Fruit fly (Drosophila melanogaster) Kc167 (cell line): ENCODE data around the gene osk.

Experiments
- Myc ChIP-seq: fragments of >200 bp; optimal IDR thresholded peaks from 2 replicates; lab custom pipeline; 2017; ENCODE audit warnings: missing external identifiers
- Sin3A ChIP-seq: fragments of >200 bp; optimal IDR thresholded peaks from 2 replicates; lab custom pipeline; 2018; ENCODE audit warnings: missing external identifiers
- h ChIP-seq: fragments of >200 bp; optimal IDR thresholded peaks from 3 replicates; lab custom pipeline; 2018; ENCODE audit warnings: missing external identifiers
- insv ChIP-seq: fragments of >200 bp; optimal IDR thresholded peaks from 3 replicates; lab custom pipeline; 2018; ENCODE audit warnings: missing external identifiers
- psq ChIP-seq: fragments of >200 bp; optimal IDR thresholded peaks from 2 replicates; lab custom pipeline; 2017; ENCODE audit warnings: missing external identifiers
- ttk ChIP-seq: sonication (Bioruptor generic); optimal IDR thresholded peaks from 2 replicates; lab custom pipeline; 2017; ENCODE audit warnings: missing external identifiers

Gene osk

dm6 chr3R:8934930-8935329 lies at the start of gene osk:
TSS of gene osk (plus strand) at chr3R:8935126.
- TF ChIP-seq psq, result no peak
- no peak for TF ChIP-seq h (lab: Kevin White, UChicago)
- TF ChIP-seq Myc (lab: Kevin White, UChicago), result no peak

- TF ChIP-seq insv (lab: Kevin White, UChicago) (no peak), ttk (no peak), Sin3A (lab: Kevin White, UChicago) (no peak), h (lab: Kevin White, UChicago) (no peak), Myc (lab: Kevin White, UChicago) (no peak), psq (no peak)
Measured at dm6 chr3R:8885581-8885980, 49.3 kb upstream of the osk start.

- TF ChIP-seq ttk (no peak), h (lab: Kevin White, UChicago) (no peak), insv (lab: Kevin White, UChicago) (no peak), Sin3A (lab: Kevin White, UChicago) (no peak)
Measured at dm6 chr3R:8886772-8887367, 48.1 kb upstream of the osk start.

- TF ChIP-seq insv (lab: Kevin White, UChicago) (no peak), ttk (no peak), Myc (lab: Kevin White, UChicago) (no peak), Sin3A (lab: Kevin White, UChicago) (no peak), psq (no peak), h (lab: Kevin White, UChicago) (no peak)
Measured at dm6 chr3R:8890441-8890840, 44.5 kb upstream of the osk start.

dm6 chr3R:8891675-8892074 lies 43.3 kb upstream of the osk start:
- no peak for TF ChIP-seq h (lab: Kevin White, UChicago)
- TF ChIP-seq Myc (lab: Kevin White, UChicago), result no peak
- TF ChIP-seq Sin3A (lab: Kevin White, UChicago), result no peak
- TF ChIP-seq ttk, result no peak
- no peak for TF ChIP-seq insv (lab: Kevin White, UChicago)
- no peak for TF ChIP-seq psq

dm6 chr3R:8892993-8893670 lies 41.8 kb upstream of the osk start:
- TF ChIP-seq Myc (lab: Kevin White, UChicago) (no peak), h (lab: Kevin White, UChicago) (no peak), ttk (no peak), psq (no peak), insv (lab: Kevin White, UChicago) (no peak), Sin3A (lab: Kevin White, UChicago) (no peak)

dm6 chr3R:8896740-8897139 lies 38.2 kb upstream of the osk start:
- TF ChIP-seq ttk, result no peak
- TF ChIP-seq psq, result no peak
- TF ChIP-seq Sin3A (lab: Kevin White, UChicago), result no peak
- TF ChIP-seq insv (lab: Kevin White, UChicago), result no peak
- TF ChIP-seq Myc (lab: Kevin White, UChicago), result no peak
- no peak for TF ChIP-seq h (lab: Kevin White, UChicago)

- no peak for TF ChIP-seq psq
- TF ChIP-seq h (lab: Kevin White, UChicago), result no peak
- TF ChIP-seq Myc (lab: Kevin White, UChicago), result no peak
- no peak for TF ChIP-seq insv (lab: Kevin White, UChicago)
- no peak for TF ChIP-seq ttk
- TF ChIP-seq Sin3A (lab: Kevin White, UChicago), result no peak
Measured at dm6 chr3R:8914919-8915318, 20.0 kb upstream of the osk start.

- no peak for TF ChIP-seq h (lab: Kevin White, UChicago)
- TF ChIP-seq psq, result no peak
- TF ChIP-seq ttk, result no peak
- TF ChIP-seq insv (lab: Kevin White, UChicago), result no peak
- TF ChIP-seq Sin3A (lab: Kevin White, UChicago), result no peak
- TF ChIP-seq Myc (lab: Kevin White, UChicago), result no peak
Measured at dm6 chr3R:8915537-8916332, 19.2 kb upstream of the osk start.

- no peak for TF ChIP-seq insv (lab: Kevin White, UChicago)
- TF ChIP-seq ttk, result no peak
- TF ChIP-seq h (lab: Kevin White, UChicago), result no peak
- no peak for TF ChIP-seq Myc (lab: Kevin White, UChicago)
- TF ChIP-seq Sin3A (lab: Kevin White, UChicago), result no peak
- TF ChIP-seq psq, result no peak
Measured at dm6 chr3R:8918818-8919217, 16.1 kb upstream of the osk start.

- TF ChIP-seq Sin3A (lab: Kevin White, UChicago), result no peak
- no peak for TF ChIP-seq ttk
- no peak for TF ChIP-seq psq
- no peak for TF ChIP-seq insv (lab: Kevin White, UChicago)
- no peak for TF ChIP-seq Myc (lab: Kevin White, UChicago)
- no peak for TF ChIP-seq h (lab: Kevin White, UChicago)
Measured at dm6 chr3R:8920091-8920733, 14.7 kb upstream of the osk start.

dm6 chr3R:8921880-8922279 lies 13.0 kb upstream of the osk start:
- TF ChIP-seq h (lab: Kevin White, UChicago) (no peak), insv (lab: Kevin White, UChicago) (no peak), Myc (lab: Kevin White, UChicago) (no peak), ttk (no peak), psq (no peak), Sin3A (lab: Kevin White, UChicago) (no peak)
